Worm (Caenorhabditis elegans) whole organism, dauer: ENCODE data around the gene H40L08.9.

Experiments used
- unc-62 ChIP-seq: sonication (generic microtip); optimal IDR thresholded peaks from 2 replicates; lab custom pipeline; 2017; ENCODE audit warnings: missing biosample characterization, missing genetic modification reagents, missing genetic modification characterization

The H40L08.9 gene

DNA sequence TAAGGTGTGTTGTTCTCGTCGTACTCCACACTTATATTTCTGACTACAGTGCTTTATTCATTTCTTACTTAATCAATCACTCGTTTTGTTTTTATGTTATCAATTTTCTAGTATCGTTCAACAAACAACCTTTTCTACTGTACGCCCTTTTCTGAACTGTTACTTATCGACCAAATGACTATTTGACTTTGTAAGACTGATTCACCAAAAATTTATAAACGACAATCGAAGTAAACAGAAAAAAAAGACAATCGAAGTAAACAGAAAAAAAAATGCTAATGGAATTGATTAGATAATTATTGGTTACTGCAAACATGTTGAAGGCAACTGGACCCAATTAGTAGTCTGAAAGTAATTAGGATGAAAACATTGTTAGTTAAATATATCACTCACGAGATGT is 26.3 kb downstream of the H40L08.9 start:
- TF ChIP-seq unc-62 = no peak

DNA sequence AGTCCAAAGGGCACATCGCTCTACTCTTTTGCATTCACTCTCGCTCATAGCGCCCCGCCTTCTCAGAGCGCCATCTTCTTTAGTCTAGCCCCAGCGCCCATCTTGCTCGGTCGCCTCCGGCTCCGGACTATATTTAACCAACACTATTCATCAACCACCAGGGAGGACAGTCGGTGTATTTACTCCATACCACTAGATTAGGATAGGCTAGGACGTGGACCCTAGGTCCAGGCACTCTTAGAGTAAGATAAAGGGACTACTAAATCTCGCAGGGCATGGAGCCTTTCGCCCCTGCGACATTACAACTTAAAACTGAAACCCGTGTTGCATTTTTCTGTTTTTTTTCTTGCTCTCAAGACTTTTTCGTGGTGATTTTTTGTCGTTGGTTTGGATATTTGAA is 28.7 kb downstream of the H40L08.9 start:
- no peak for TF ChIP-seq unc-62

DNA sequence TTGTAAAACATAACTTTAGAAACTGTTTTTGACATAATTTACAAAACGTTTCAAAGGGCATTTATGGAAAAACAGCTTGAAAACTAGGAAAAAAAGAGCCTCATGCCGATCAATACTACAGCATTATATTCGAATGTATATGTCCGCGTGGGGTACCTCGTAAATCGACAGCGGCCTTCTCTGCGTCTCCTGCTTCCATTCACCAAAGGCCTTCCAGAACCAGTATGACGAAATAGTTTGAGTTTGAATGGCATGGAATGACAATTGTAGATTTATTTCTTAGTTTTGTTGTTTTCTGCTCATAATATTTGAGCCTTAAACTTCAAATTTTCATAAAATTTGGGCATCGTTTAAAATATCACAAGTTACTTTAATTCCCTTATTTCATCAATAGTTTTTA is 30.9 kb downstream of the H40L08.9 start:
- TF ChIP-seq unc-62 = no peak

DNA sequence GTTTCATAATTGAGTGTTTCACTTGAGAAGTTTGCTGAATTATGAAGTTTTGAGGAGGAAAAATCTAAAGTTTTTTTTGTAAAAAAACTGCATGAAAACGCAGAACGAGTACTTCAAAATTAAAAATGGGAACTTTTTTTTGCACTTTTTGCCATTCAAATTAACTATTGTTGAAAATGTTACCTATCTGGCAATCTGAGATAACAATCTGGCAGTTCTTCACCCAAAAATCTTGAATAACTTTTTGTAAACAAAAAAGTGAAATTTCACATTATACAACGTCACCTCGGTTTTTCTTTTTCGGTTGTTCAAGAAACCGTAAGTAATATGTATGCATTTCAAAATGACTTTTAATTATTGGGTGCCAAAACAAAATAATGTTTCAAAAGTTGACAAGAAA is 33.7 kb downstream of the H40L08.9 start:
- TF ChIP-seq unc-62 = no peak

- TF ChIP-seq unc-62 = no peak
Observed at ce11 chrX:15041340-15041739, 34.9 kb downstream of the H40L08.9 start.

ce11 chrX:15040552-15041080 is 35.7 kb downstream of the H40L08.9 start, which contains the start of gene C18B12.4:
C18B12.4 (minus strand) TSS chrX:15040602.
- no peak for TF ChIP-seq unc-62

- no peak for TF ChIP-seq unc-62
Observed at ce11 chrX:15039696-15040212, 36.5 kb downstream of the H40L08.9 start.

ce11 chrX:15039029-15039695 is 37.1 kb downstream of the H40L08.9 start:
- no peak for TF ChIP-seq unc-62

DNA sequence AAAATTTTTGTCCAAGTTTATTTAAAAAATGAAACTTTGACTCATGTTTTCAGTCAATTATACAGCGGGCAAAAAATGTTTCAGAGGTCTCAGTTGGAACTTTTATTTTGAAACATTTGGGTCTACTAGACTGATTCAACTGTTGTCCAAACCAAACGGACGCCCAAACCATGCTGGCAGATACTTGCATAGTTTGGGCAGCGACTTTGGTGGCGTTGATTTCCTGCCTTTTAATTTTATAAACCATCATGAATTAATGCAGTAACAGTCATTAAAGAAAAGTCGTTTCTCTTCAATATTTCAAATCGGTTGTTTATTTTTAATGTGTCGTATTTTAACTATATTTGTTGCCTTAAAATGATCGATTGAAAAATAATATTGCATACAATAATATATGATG is 40.0 kb downstream of the H40L08.9 start:
- TF ChIP-seq unc-62 = no peak

DNA sequence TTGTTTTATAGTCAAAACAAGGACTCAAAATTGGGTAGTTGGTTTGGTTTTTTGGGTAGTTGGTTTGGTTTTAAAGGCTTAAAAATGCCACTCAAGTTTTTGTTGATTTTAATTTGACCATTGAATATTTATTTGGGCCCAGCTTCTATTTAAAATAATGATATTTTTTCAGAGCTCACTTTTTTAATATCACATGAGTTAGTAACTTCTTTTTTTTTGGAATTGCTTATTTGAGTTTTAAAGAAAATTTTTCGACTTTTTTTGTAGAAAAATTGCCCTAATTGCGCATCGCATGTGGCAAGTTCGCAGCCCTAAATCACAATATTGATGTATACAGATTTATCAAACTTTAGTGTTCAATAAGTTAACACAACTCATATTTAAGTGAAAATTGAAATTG is 40.5 kb downstream of the H40L08.9 start:
- no peak for TF ChIP-seq unc-62

- TF ChIP-seq unc-62 = no peak
Observed at ce11 chrX:15034787-15035186, 41.5 kb downstream of the H40L08.9 start, which contains the start of gene dsc-1. dsc-1 (minus strand) TSS chrX:15034832.

DNA sequence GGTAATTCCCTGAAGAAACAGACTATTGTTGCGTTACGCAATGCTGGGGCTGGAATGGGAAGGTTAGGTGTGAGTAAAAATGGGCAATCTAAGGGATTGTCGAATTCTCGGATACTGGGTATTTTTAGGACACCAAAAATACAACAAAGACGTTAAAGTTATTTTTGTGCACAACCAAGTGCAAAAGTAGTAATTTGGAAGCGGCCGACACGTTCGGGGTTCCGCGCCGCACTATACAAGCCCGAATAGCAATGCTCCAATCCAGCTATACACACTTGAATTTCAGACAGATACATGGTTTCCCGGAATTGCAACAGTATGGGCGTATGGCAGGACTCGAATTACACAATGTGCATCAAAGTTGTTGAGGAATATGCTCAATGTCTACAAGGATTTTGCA is 48.3 kb downstream of the H40L08.9 start:
- TF ChIP-seq unc-62 = no peak

DNA sequence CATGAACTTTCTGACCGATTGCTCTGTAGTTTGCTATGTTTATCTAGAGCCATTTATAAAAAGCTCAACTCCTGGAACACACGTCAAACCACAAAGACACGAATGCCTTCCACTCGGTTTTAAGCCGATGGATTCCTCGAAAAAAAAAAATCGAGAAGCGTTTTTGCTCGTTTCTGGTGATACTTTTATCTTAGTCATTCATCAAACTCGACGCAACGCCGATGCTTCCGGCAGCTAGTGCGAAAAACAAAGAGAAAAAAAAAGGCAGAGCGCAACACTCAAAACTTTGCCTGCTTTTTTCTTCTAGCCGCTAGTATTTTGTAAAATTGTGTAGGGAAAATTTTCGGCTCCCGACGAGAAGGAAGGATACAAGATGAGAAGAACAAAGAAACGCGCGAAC is 48.7 kb downstream of the H40L08.9 start:
- no peak for TF ChIP-seq unc-62
